Fruit fly (Drosophila melanogaster): ENCODE measurements around the gene Ude.

Ude gene

DNA sequence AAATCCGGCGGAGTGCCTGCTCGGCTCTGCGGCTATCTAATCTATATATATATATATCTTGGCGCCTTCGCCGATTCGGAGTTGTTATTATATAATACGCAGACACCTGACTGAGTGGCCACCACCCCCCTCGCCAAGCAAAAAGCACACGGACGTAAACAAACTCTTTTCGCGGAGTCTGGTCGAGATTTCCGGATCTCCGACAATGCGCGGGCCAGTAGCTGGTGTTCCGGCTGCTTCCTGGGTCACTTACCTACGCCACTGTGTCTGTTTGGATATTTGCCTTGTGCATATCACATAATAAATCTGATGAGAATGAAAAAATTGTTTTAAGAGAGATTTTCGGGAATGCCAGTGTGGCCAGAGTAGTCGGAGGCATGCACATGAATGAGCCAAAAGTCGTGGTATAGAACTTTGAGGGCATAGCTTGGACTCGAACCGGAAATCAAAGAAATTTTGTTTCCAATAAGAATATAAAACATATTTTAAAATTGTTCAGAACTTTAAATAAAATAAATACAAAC, 12.4 kb downstream of the Ude start, which contains the start of gene CG5805 (continued):
- peak; percentile 50 for TF ChIP-seq peb (GFP tag; IDR thresholded peaks at IDR 0.05)
- peak; percentile 58 for TF ChIP-seq wek (GFP tag; optimal IDR thresholded peaks at IDR 0.05)
- TF ChIP-seq usp (GFP tag; optimal IDR thresholded peaks at IDR 0.05) = no peak
- TF ChIP-seq Hr3 (GFP tag; optimal IDR thresholded peaks at IDR 0.05) = peak; percentile 58
- peak; percentile 63 for TF ChIP-seq tin (GFP tag; optimal IDR thresholded peaks at IDR 0.05)
- no peak for TF ChIP-seq zf30C (GFP tag; optimal IDR thresholded peaks at IDR 0.05)
- peak; percentile 57 for TF ChIP-seq Abd-B (GFP tag; optimal IDR thresholded peaks at IDR 0.05)
- TF ChIP-seq bbx (GFP tag; IDR thresholded peaks at IDR 0.05; ENCODE audit: partially characterized antibody) = no peak
- no peak for TF ChIP-seq lola (GFP tag; optimal IDR thresholded peaks at IDR 0.05)
- peak; percentile 73 for TF ChIP-seq fd64A (GFP tag; optimal IDR thresholded peaks at IDR 0.05)
- peak; percentile 95 for TF ChIP-seq caup (GFP tag; optimal IDR thresholded peaks at IDR 0.05; ENCODE audit: severe bottlenecking)
- TF ChIP-seq croc (GFP tag; conservative IDR thresholded peaks at IDR 0.05) = no peak; the same call in 2 of the 3 replicates
- TF ChIP-seq z (GFP tag; IDR thresholded peaks at IDR 0.05) = no peak
- peak; percentile 78 for TF ChIP-seq CG15269 (tag; optimal IDR thresholded peaks at IDR 0.05)
- no peak for TF ChIP-seq CG32767 (GFP tag; IDR thresholded peaks at IDR 0.05)
- no peak for TF ChIP-seq lov (optimal IDR thresholded peaks at IDR 0.05)
- peak; percentile 92 for TF ChIP-seq lov (GFP tag; IDR thresholded peaks at IDR 0.05)
- TF ChIP-seq bowl (GFP tag; IDR thresholded peaks at IDR 0.05) = peak; percentile 70; the same call in 1 of the 2 replicates
- TF ChIP-seq stwl (tag; optimal IDR thresholded peaks at IDR 0.05) = no peak
- peak; percentile 75 for TF ChIP-seq MBD-R2 (GFP tag; IDR thresholded peaks at IDR 0.05)
- no peak for TF ChIP-seq hkb (optimal IDR thresholded peaks at IDR 0.05)
- TF ChIP-seq hkb (GFP tag; IDR thresholded peaks at IDR 0.05) = peak; percentile 81
- peak; percentile 53 for TF ChIP-seq CG12236 (GFP tag; optimal IDR thresholded peaks at IDR 0.05)
- peak; percentile 66 for TF ChIP-seq tap (tag; optimal IDR thresholded peaks at IDR 0.05)
- TF ChIP-seq abd-A (tag; optimal IDR thresholded peaks at IDR 0.05) = no peak
- TF ChIP-seq CG15601 (tag; optimal IDR thresholded peaks at IDR 0.05) = peak; percentile 80
- TF ChIP-seq Fer3 (tag; optimal IDR thresholded peaks at IDR 0.05) = peak; percentile 92
- TF ChIP-seq CG14441 (GFP tag; IDR thresholded peaks at IDR 0.05) = peak; percentile 72
- TF ChIP-seq bsh (GFP tag; optimal IDR thresholded peaks at IDR 0.05) = peak in 1 of 2 experiments; percentile 72
- TF ChIP-seq pum (GFP tag; optimal IDR thresholded peaks at IDR 0.05) = peak; percentile 3
- TF ChIP-seq wor (GFP tag; IDR thresholded peaks at IDR 0.05) = peak; percentile 37; the same call in 1 of the 2 replicates
- TF ChIP-seq gem (tag; optimal IDR thresholded peaks at IDR 0.05) = no peak
- TF ChIP-seq inv (GFP tag; IDR thresholded peaks at IDR 0.05; ENCODE audit: partially characterized antibody) = 0 out of 2 replicates have a peak, but pooled peaks have one; percentile 21
- TF ChIP-seq so (GFP tag; IDR thresholded peaks at IDR 0.05) = peak; percentile 67
- TF ChIP-seq unc-4 (GFP tag; IDR thresholded peaks at IDR 0.05; ENCODE audit: partially characterized antibody) = no peak
- peak; percentile 23 for TF ChIP-seq CG10462 (GFP tag; optimal IDR thresholded peaks at IDR 0.05)
- peak; percentile 7 for TF ChIP-seq sima (GFP tag; optimal IDR thresholded peaks at IDR 0.05)
- peak; percentile 42 for TF ChIP-seq CG18476 (GFP tag; optimal IDR thresholded peaks at IDR 0.05)
- TF ChIP-seq CG43689 (GFP tag; IDR thresholded peaks at IDR 0.05) = peak; percentile 76
- TF ChIP-seq CG7357 (GFP tag; IDR thresholded peaks at IDR 0.05) = peak; percentile 63; the same call in 2 of the 3 replicates
- peak; percentile 52 for TF ChIP-seq Myb (GFP tag; optimal IDR thresholded peaks at IDR 0.05)
- TF ChIP-seq CG5953 (GFP tag; IDR thresholded peaks at IDR 0.05) = peak; percentile 70; the same call in 1 of the 2 replicates
- TF ChIP-seq ERR (GFP tag; optimal IDR thresholded peaks at IDR 0.05) = peak; percentile 43
- TF ChIP-seq Hr51 (GFP tag; optimal IDR thresholded peaks at IDR 0.05) = peak; percentile 75 to 83
- TF ChIP-seq Hey (tag; optimal IDR thresholded peaks at IDR 0.05) = peak; percentile 62
- TF ChIP-seq Sox100B (GFP tag; optimal IDR thresholded peaks at IDR 0.05) = no peak
- TF ChIP-seq ara (GFP tag; IDR thresholded peaks at IDR 0.05) = peak; percentile 73
- TF ChIP-seq MTF-1 (GFP tag; optimal IDR thresholded peaks at IDR 0.05; ENCODE audit: borderline replicate concordance) = peak; percentile 90
- peak; percentile 40 for TF ChIP-seq Chrac-16 (GFP tag; optimal IDR thresholded peaks at IDR 0.05)
- TF ChIP-seq bab2 (GFP tag; optimal IDR thresholded peaks at IDR 0.05) = peak; percentile 46

All from whole organism, embryonic.